Worm (Caenorhabditis elegans): Measurements from ENCODE around the gene rps-5.

- TF ChIP-seq rec-8 (tag; optimal IDR thresholded peaks at IDR 0.05) (no peak), snpc-4 (GFP tag; optimal IDR thresholded peaks at IDR 0.05) (no peak), snpc-4 (tag; optimal IDR thresholded peaks at IDR 0.05) (no peak), madf-8 (GFP tag; conservative IDR thresholded peaks at IDR 0.05) (no peak), ztf-28 (GFP tag; IDR thresholded peaks at IDR 0.05) (no peak), ceh-40 (GFP tag; IDR thresholded peaks at IDR 0.05) (no peak), nhr-179 (tag; optimal IDR thresholded peaks at IDR 0.05) (no peak), athp-1 (tag; optimal IDR thresholded peaks at IDR 0.05) (no peak)
These were observed 14.8 kb upstream of the rps-5 start for ce11 chrIV:11125604-11126003.

Measured in whole organism, young adult.